Worm (Caenorhabditis elegans) whole organism, L2 larva: Measurements from ENCODE around the gene F27B10.1.

Source experiments
- elt-3 ChIP-seq: sonication (generic microtip); optimal IDR thresholded peaks from 2 replicates; lab custom pipeline; 2017; ENCODE audit warnings: missing biosample characterization, missing genetic modification characterization
- lsy-2 ChIP-seq, 2 experiments: fragments of 150-350 bp in 1 of 2; sonication (generic microtip) in 1 of 2; optimal IDR thresholded peaks; 2 replicates each; lab custom pipeline; 2014 to 2017; ENCODE audit warnings: missing biosample characterization in 2 of 2, missing genetic modification characterization in 2 of 2
- nhr-10 ChIP-seq: sonication (generic microtip); optimal IDR thresholded peaks from 2 replicates; lab custom pipeline; 2017; ENCODE audit warnings: missing biosample characterization, missing genetic modification characterization

- no peak for TF ChIP-seq nhr-10 (tag; lab: Kevin White, UChicago)
- TF ChIP-seq elt-3 (tag; lab: Kevin White, UChicago): no peak
- no peak for TF ChIP-seq lsy-2 (tag; optimal IDR thresholded peaks at IDR 0.05; lab: Kevin White, UChicago)
These were observed 7.0 kb downstream of the F27B10.1 start for ce11 chrV:7079388-7079787.
